Worm (Caenorhabditis elegans) whole organism, young adult: ENCODE measurements around the gene rpl-29.

Experiments
- C17E4.6 ChIP-seq: fragments of 200-800 bp; sonication (Bioruptor generic); IDR thresholded peaks from 2 replicates; pipeline ENCODE4 v1.3.6; 2022; ENCODE audit warnings: missing genetic modification reagents, missing genetic modification characterization, missing compliant biosample characterization
- F37B4.10 ChIP-seq: fragments of 200-800 bp; sonication (Bioruptor generic); IDR thresholded peaks from 2 replicates; pipeline ENCODE4 v1.3.6; 2022; ENCODE audit warnings: missing genetic modification characterization, missing compliant biosample characterization
- F39B2.1 ChIP-seq: fragments of 200-800 bp; sonication (Bioruptor generic); IDR thresholded peaks from 2 replicates; pipeline ENCODE4 v1.3.6; 2022; ENCODE audit warnings: missing genetic modification reagents, missing genetic modification characterization, missing compliant biosample characterization
- F55B11.4 ChIP-seq: sonication (generic microtip); optimal IDR thresholded peaks from 2 replicates; lab custom pipeline; 2016; ENCODE audit warnings: missing compliant biosample characterization, missing genetic modification characterization, borderline replicate concordance; ENCODE audit not compliant: insufficient read depth
- K12H6.12 ChIP-seq: fragments of 200-800 bp; sonication (Bioruptor generic); optimal IDR thresholded peaks from 2 replicates; lab custom pipeline; 2018; ENCODE audit warnings: mild to moderate bottlenecking, missing genetic modification characterization, missing compliant biosample characterization
- Y56A3A.18 ChIP-seq: fragments of 200-800 bp; sonication (Bioruptor generic); IDR thresholded peaks from 2 replicates; pipeline ENCODE4 v1.3.6; 2022; ENCODE audit warnings: missing genetic modification reagents, missing genetic modification characterization, missing compliant biosample characterization
- Y79H2A.3 ChIP-seq: fragments of 200-800 bp; sonication (Bioruptor generic); conservative IDR thresholded peaks from 2 replicates; pipeline ENCODE4 v1.3.6; 2022; ENCODE audit warnings: missing genetic modification reagents, missing genetic modification characterization, missing compliant biosample characterization
- Y95B8A.8 ChIP-seq: fragments of 200-800 bp; sonication (Bioruptor generic); IDR thresholded peaks from 2 replicates; pipeline ENCODE4 v1.3.6; 2022; ENCODE audit warnings: missing genetic modification reagents, missing genetic modification characterization, missing compliant biosample characterization
- akir-1 ChIP-seq: fragments of 200-800 bp; sonication (Bioruptor generic); optimal IDR thresholded peaks from 2 replicates; lab custom pipeline; 2018; ENCODE audit warnings: mild to moderate bottlenecking, missing genetic modification characterization, moderate library complexity, missing compliant biosample characterization
- atf-7 ChIP-seq: sonication (generic microtip); optimal IDR thresholded peaks from 2 replicates; lab custom pipeline; 2017; ENCODE audit warnings: mild to moderate bottlenecking, missing genetic modification characterization, missing compliant biosample characterization
- athp-1 ChIP-seq: sonication (generic microtip); optimal IDR thresholded peaks from 2 replicates; lab custom pipeline; 2017; ENCODE audit warnings: mild to moderate bottlenecking, missing genetic modification characterization, missing compliant biosample characterization
- attf-3 ChIP-seq: fragments of 200-800 bp; sonication (Bioruptor generic); conservative IDR thresholded peaks from 2 replicates; pipeline ENCODE4 v1.3.6; 2022; ENCODE audit warnings: missing genetic modification reagents, missing genetic modification characterization, missing compliant biosample characterization
- attf-5 ChIP-seq: fragments of 200-800 bp; sonication (Bioruptor generic); optimal IDR thresholded peaks from 2 replicates; lab custom pipeline; 2018; ENCODE audit warnings: mild to moderate bottlenecking, missing genetic modification characterization, missing compliant biosample characterization
- bed-2 ChIP-seq: fragments of 200-800 bp; sonication (Bioruptor generic); IDR thresholded peaks from 2 replicates; pipeline ENCODE4 v1.3.6; 2022; ENCODE audit warnings: missing genetic modification reagents, missing genetic modification characterization, missing compliant biosample characterization
- cebp-1 ChIP-seq, 2 experiments: fragments of 200-800 bp in 1 of 2; sonication (Bioruptor generic) in 1 of 2; sonication (generic microtip) in 1 of 2; IDR thresholded peaks in 1 of 2; optimal IDR thresholded peaks in 1 of 2; 2 replicates each; pipeline versions ENCODE4 v1.3.6 to Lab custom; 2017 to 2022; ENCODE audit warnings: missing compliant biosample characterization in 2 of 2, missing genetic modification characterization in 2 of 2, mild to moderate bottlenecking in 1 of 2, missing genetic modification reagents in 1 of 2, moderate library complexity in 1 of 2
- dpl-1 ChIP-seq: fragments of 150-350 bp; optimal IDR thresholded peaks from 2 replicates; lab custom pipeline; 2014; ENCODE audit warnings: missing biosample characterization, missing genetic modification reagents, missing genetic modification characterization
- efl-1 ChIP-seq: fragments of 150-350 bp; optimal IDR thresholded peaks from 2 replicates; lab custom pipeline; 2014; ENCODE audit warnings: missing biosample characterization, missing genetic modification reagents, missing genetic modification characterization
- egl-18 ChIP-seq: fragments of 200-800 bp; sonication (Bioruptor generic); IDR thresholded peaks from 2 replicates; pipeline ENCODE4 v1.3.6; 2022; ENCODE audit warnings: missing genetic modification reagents, missing genetic modification characterization, missing compliant biosample characterization
- fkh-3 ChIP-seq: sonication (generic microtip); optimal IDR thresholded peaks from 2 replicates; lab custom pipeline; 2016; ENCODE audit warnings: mild to moderate bottlenecking, missing genetic modification characterization, missing compliant biosample characterization
- gei-17 ChIP-seq: fragments of 200-800 bp; sonication (Bioruptor generic); optimal IDR thresholded peaks from 2 replicates; lab custom pipeline; 2018; ENCODE audit warnings: mild to moderate bottlenecking, missing genetic modification characterization, missing compliant biosample characterization
- hlh-12 ChIP-seq: sonication (generic microtip); optimal IDR thresholded peaks from 2 replicates; lab custom pipeline; 2016; ENCODE audit warnings: missing genetic modification characterization, missing compliant biosample characterization
- let-607 ChIP-seq, 2 experiments: fragments of 200-800 bp in 1 of 2; sonication (Bioruptor generic) in 1 of 2; sonication (generic microtip) in 1 of 2; optimal IDR thresholded peaks; 2 replicates each; lab custom pipeline; 2016 to 2018; ENCODE audit warnings: mild to moderate bottlenecking in 2 of 2, missing compliant biosample characterization in 2 of 2, missing genetic modification characterization in 2 of 2, moderate library complexity in 2 of 2, missing genotype in 1 of 2
- madf-10 ChIP-seq: sonication (generic microtip); optimal IDR thresholded peaks from 2 replicates; lab custom pipeline; 2016; ENCODE audit warnings: mild to moderate bottlenecking, missing genetic modification characterization, missing compliant biosample characterization
- nfyb-1 ChIP-seq: fragments of 200-800 bp; sonication (Bioruptor generic); IDR thresholded peaks from 2 replicates; pipeline ENCODE4 v1.3.6; 2022; ENCODE audit warnings: missing genetic modification reagents, missing genetic modification characterization, missing compliant biosample characterization
- pha-4 ChIP-seq: fragments of 150-350 bp; sonication (generic microtip); optimal IDR thresholded peaks from 2 replicates; lab custom pipeline; 2014; ENCODE audit warnings: missing biosample characterization, missing genetic modification reagents, missing genetic modification characterization
- rcor-1 ChIP-seq: fragments of 200-800 bp; sonication (Bioruptor generic); IDR thresholded peaks from 2 replicates; pipeline ENCODE4 v1.3.6; 2022; ENCODE audit warnings: missing genetic modification reagents, missing genetic modification characterization, missing compliant biosample characterization
- rec-8 ChIP-seq, 2 experiments: sonication (generic microtip); optimal IDR thresholded peaks; 2 replicates each; lab custom pipeline; 2016; ENCODE audit warnings: mild to moderate bottlenecking in 2 of 2, missing genetic modification characterization in 2 of 2, missing genetic modification reagents in 2 of 2, missing genotype in 2 of 2, missing biosample characterization in 1 of 2, missing compliant biosample characterization in 1 of 2, moderate library complexity in 1 of 2
- sdz-38 ChIP-seq: sonication (generic microtip); optimal IDR thresholded peaks from 2 replicates; lab custom pipeline; 2016; ENCODE audit warnings: missing genotype, missing genetic modification characterization, missing compliant biosample characterization
- snpc-1.1 ChIP-seq: sonication (generic microtip); optimal IDR thresholded peaks from 2 replicates; lab custom pipeline; 2017; ENCODE audit warnings: missing genetic modification characterization, mild to moderate bottlenecking, missing compliant biosample characterization, antibody characterized with exemption, moderate library complexity, missing genotype, missing genetic modification reagents; ENCODE audit not compliant: insufficient read depth
- snpc-3.4 ChIP-seq: sonication (generic microtip); optimal IDR thresholded peaks from 2 replicates; lab custom pipeline; 2017; ENCODE audit warnings: missing genetic modification characterization, mild to moderate bottlenecking, missing compliant biosample characterization, antibody characterized with exemption, moderate library complexity, missing genotype, missing genetic modification reagents
- zfh-2 ChIP-seq: fragments of 200-800 bp; sonication (Bioruptor generic); conservative IDR thresholded peaks from 2 replicates; pipeline ENCODE4 v1.3.6; 2022; ENCODE audit warnings: missing genetic modification reagents, missing genetic modification characterization, missing compliant biosample characterization
- ztf-22 ChIP-seq: fragments of 200-800 bp; sonication (Bioruptor generic); optimal IDR thresholded peaks from 2 replicates; lab custom pipeline; 2018; ENCODE audit warnings: mild to moderate bottlenecking, missing genetic modification characterization, moderate library complexity, missing compliant biosample characterization
- ztf-6 ChIP-seq: fragments of 200-800 bp; sonication (Bioruptor generic); IDR thresholded peaks from 2 replicates; pipeline ENCODE4 v1.3.6; 2022; ENCODE audit warnings: missing genetic modification reagents, missing genetic modification characterization, missing compliant biosample characterization

Gene rpl-29

ce11 chrIV:13877707-13878106 lies 4.3 kb upstream of the rpl-29 start:
- TF ChIP-seq Y56A3A.18 (GFP tag; lab: Robert Waterston, UW): no peak
- no peak for TF ChIP-seq snpc-3.4 (tag; lab: Kevin White, UChicago)
- TF ChIP-seq bed-2 (GFP tag; lab: Robert Waterston, UW): no peak
- no peak for TF ChIP-seq C17E4.6 (GFP tag; lab: Robert Waterston, UW)
- TF ChIP-seq efl-1 (GFP tag; lab: Kevin White, UChicago): no peak
- peak; percentile 95 for TF ChIP-seq madf-10 (tag; lab: Kevin White, UChicago)
- peak; percentile 21 for TF ChIP-seq attf-5 (GFP tag; lab: Kevin White, UChicago)
- TF ChIP-seq F55B11.4 (tag; lab: Kevin White, UChicago): no peak
- TF ChIP-seq gei-17 (GFP tag; lab: Kevin White, UChicago): no peak
- TF ChIP-seq F39B2.1 (GFP tag; lab: Robert Waterston, UW): no peak
- no peak for TF ChIP-seq rec-8 (tag; optimal IDR thresholded peaks at IDR 0.05; lab: Kevin White, UChicago)
- no peak for TF ChIP-seq cebp-1 (GFP tag; IDR thresholded peaks at IDR 0.05; lab: Robert Waterston, UW)
- peak; percentile 44 for TF ChIP-seq cebp-1 (tag; optimal IDR thresholded peaks at IDR 0.05; lab: Kevin White, UChicago)
- TF ChIP-seq K12H6.12: peak; percentile 2

ce11 chrIV:13878123-13878522 lies 3.9 kb upstream of the rpl-29 start:
- no peak for TF ChIP-seq rcor-1 (GFP tag; lab: Robert Waterston, UW)
- TF ChIP-seq F37B4.10 (GFP tag; lab: Robert Waterston, UW): no peak
- TF ChIP-seq atf-7 (tag; lab: Kevin White, UChicago): no peak
- TF ChIP-seq fkh-3 (tag; lab: Kevin White, UChicago): no peak
- TF ChIP-seq akir-1 (GFP tag; lab: Kevin White, UChicago): no peak
- TF ChIP-seq ztf-22 (GFP tag; lab: Kevin White, UChicago): no peak
- TF ChIP-seq ztf-6: no peak
- no peak for TF ChIP-seq F39B2.1 (GFP tag; lab: Robert Waterston, UW)
- TF ChIP-seq dpl-1 (GFP tag; lab: Kevin White, UChicago): no peak

DNA sequence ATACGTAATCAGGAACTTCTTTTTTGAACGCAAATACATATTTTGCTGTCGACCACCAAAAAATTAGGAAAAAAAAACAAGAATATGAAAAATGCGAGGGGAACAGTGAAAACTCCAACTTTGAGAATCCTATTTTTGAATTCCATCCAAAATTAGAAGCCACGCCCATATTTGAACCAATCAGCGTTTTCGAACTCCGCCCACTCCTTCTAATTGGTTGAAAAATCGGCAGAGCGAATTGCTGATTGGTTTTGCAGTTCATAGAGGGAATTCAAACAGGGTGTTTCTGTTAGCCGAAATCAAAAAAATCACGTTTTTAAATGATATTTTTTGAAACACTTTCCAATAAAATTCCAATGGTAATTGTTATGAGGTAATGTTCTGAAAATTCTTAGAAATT lies 3.3 kb upstream of the rpl-29 start:
- TF ChIP-seq Y95B8A.8 (GFP tag; lab: Robert Waterston, UW) (no peak), athp-1 (tag; lab: Kevin White, UChicago) (no peak), nfyb-1 (GFP tag; lab: Robert Waterston, UW) (no peak), hlh-12 (no peak), Y56A3A.18 (GFP tag; lab: Robert Waterston, UW) (no peak), attf-3 (GFP tag; lab: Robert Waterston, UW) (no peak), snpc-1.1 (no peak), let-607 (tag; optimal IDR thresholded peaks at IDR 0.05; lab: Kevin White, UChicago) (no peak), F55B11.4 (tag; lab: Kevin White, UChicago) (no peak), sdz-38 (tag; lab: Kevin White, UChicago) (no peak), fkh-3 (tag; lab: Kevin White, UChicago) (no peak), egl-18 (GFP tag; lab: Robert Waterston, UW) (no peak), Y79H2A.3 (GFP tag; lab: Robert Waterston, UW) (no peak), zfh-2 (no peak), pha-4 (tag; lab: Kevin White, UChicago) (no peak)
- TF ChIP-seq, all 124 proteins: peak for 0
